Worm (Caenorhabditis elegans): Measurements from ENCODE around the gene cgt-1.

cgt-1 gene

ce11 chrV:15873762-15874161 lies 14.9 kb downstream of the cgt-1 start:
- TF ChIP-seq lin-11 (tag; optimal IDR thresholded peaks at IDR 0.05) (peak; percentile 80), fos-1 (tag; optimal IDR thresholded peaks at IDR 0.05) (peak; percentile 65), nhr-237 (tag; optimal IDR thresholded peaks at IDR 0.05) (peak; percentile 5), elt-3 (tag; optimal IDR thresholded peaks at IDR 0.05) (no peak), ceh-82 (tag; optimal IDR thresholded peaks at IDR 0.05) (peak; percentile 71), F13H6.1 (tag; optimal IDR thresholded peaks at IDR 0.05) (peak; percentile 70), sma-9 (GFP tag; optimal IDR thresholded peaks at IDR 0.05) (peak; percentile 85), sma-9 (tag; optimal IDR thresholded peaks at IDR 0.05) (no peak), crh-2 (tag; optimal IDR thresholded peaks at IDR 0.05) (peak; percentile 62), nhr-21 (tag; optimal IDR thresholded peaks at IDR 0.05) (peak; percentile 73), nhr-129 (tag; optimal IDR thresholded peaks at IDR 0.05) (peak; percentile 83), elt-1 (tag; optimal IDR thresholded peaks at IDR 0.05) (no peak), nhr-6 (tag; optimal IDR thresholded peaks at IDR 0.05) (peak; percentile 29), sma-3 (GFP tag; optimal IDR thresholded peaks at IDR 0.05) (peak; percentile 39), C34F6.9 (tag; optimal IDR thresholded peaks at IDR 0.05) (peak; percentile 46), dmd-4 (tag; optimal IDR thresholded peaks at IDR 0.05) (no peak), blmp-1 (tag; optimal IDR thresholded peaks at IDR 0.05; ENCODE audit: insufficient read depth) (peak; percentile 8), nhr-25 (tag; optimal IDR thresholded peaks at IDR 0.05) (no peak), mdl-1 (tag; optimal IDR thresholded peaks at IDR 0.05) (no peak), ZK546.5 (tag; optimal IDR thresholded peaks at IDR 0.05) (no peak), lin-39 (tag; optimal IDR thresholded peaks at IDR 0.05) (no peak), egl-27 (tag; optimal IDR thresholded peaks at IDR 0.05) (peak; percentile 37), Y55F3AM.14 (GFP tag; optimal IDR thresholded peaks at IDR 0.05) (peak; percentile 90), alr-1 (tag; optimal IDR thresholded peaks at IDR 0.05) (no peak), snpc-4 (tag; optimal IDR thresholded peaks at IDR 0.05) (peak; percentile 66), gmeb-1 (tag; optimal IDR thresholded peaks at IDR 0.05) (peak; percentile 68), unc-55 (GFP tag; optimal IDR thresholded peaks at IDR 0.05) (peak; percentile 78), lin-13 (GFP tag; optimal IDR thresholded peaks at IDR 0.05) (peak; percentile 66), lsy-2 (tag; optimal IDR thresholded peaks at IDR 0.05) (peak in 1 of 2 experiments; percentile 51)

- TF ChIP-seq ztf-4 (tag; optimal IDR thresholded peaks at IDR 0.05): no peak
- no peak for TF ChIP-seq peb-1 (tag; optimal IDR thresholded peaks at IDR 0.05)
- no peak for TF ChIP-seq ceh-16 (tag; optimal IDR thresholded peaks at IDR 0.05)
- no peak for TF ChIP-seq nhr-23 (tag; optimal IDR thresholded peaks at IDR 0.05)
- TF ChIP-seq blmp-1 (tag; optimal IDR thresholded peaks at IDR 0.05; ENCODE audit: insufficient read depth): no peak
Measured at ce11 chrV:15872273-15872672, 16.4 kb downstream of the cgt-1 start, which contains the start of gene str-56. Gene str-56, plus strand, starts transcription at chrV:15872573.

DNA sequence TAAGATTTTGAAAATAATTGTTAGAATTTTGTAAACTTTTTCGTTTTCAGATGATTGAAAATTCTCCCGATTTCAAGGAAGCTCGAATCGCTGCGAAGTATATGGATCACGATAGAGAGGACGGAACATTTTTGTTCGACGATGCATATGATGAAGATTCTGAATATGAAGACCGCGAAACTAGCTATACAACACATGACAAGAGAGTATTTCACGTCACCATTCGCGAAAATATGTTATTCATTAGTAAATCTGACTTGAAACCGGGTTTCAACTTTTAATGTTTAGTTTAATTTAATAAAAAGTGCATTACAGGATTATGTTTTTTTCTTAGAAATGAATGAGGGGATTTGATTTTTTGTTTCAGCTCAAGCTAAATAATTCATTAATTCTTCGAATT lies 18.3 kb downstream of the cgt-1 start, which contains the start of gene str-57:
Gene str-57, plus strand, starts transcription at position 301 of the 400 bp plus-strand sequence.
- no peak for TF ChIP-seq nhr-21 (tag; optimal IDR thresholded peaks at IDR 0.05)
- no peak for TF ChIP-seq egl-27 (tag; optimal IDR thresholded peaks at IDR 0.05)
- no peak for TF ChIP-seq nhr-10 (tag; optimal IDR thresholded peaks at IDR 0.05)
- TF ChIP-seq ceh-82 (tag; optimal IDR thresholded peaks at IDR 0.05): no peak
- no peak for TF ChIP-seq C34F6.9 (tag; optimal IDR thresholded peaks at IDR 0.05)
- TF ChIP-seq nhr-6 (tag; optimal IDR thresholded peaks at IDR 0.05): no peak
- TF ChIP-seq unc-62 (GFP tag; optimal IDR thresholded peaks at IDR 0.05): no peak
- TF ChIP-seq nhr-25 (tag; optimal IDR thresholded peaks at IDR 0.05): no peak
- TF ChIP-seq nhr-12 (tag; optimal IDR thresholded peaks at IDR 0.05): no peak
- no peak for TF ChIP-seq sma-3 (GFP tag; optimal IDR thresholded peaks at IDR 0.05)
- no peak for TF ChIP-seq elt-1 (tag; optimal IDR thresholded peaks at IDR 0.05)
- no peak for TF ChIP-seq R02D3.7 (tag; optimal IDR thresholded peaks at IDR 0.05)
- TF ChIP-seq skn-1 (tag; optimal IDR thresholded peaks at IDR 0.05): no peak
- no peak for TF ChIP-seq ZK546.5 (tag; optimal IDR thresholded peaks at IDR 0.05)

DNA sequence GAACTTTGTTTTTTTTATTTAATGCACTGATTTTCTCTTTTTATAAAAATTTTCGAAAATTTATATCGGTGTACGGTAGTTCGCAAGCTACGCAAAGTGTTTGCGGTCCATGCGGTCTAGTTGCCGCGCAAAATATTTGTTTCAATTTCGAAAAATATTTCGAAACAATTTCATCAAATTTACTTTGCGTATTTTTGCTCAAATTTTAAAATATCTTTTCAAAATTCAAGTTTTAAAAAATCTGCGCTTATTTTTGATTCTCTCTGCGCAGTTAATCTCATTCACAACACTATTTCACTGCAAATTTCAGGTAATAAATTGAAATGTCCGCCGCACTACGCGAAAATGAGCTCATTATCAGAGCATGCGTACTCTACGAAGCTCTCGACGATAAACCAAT lies 21.3 kb downstream of the cgt-1 start, which contains the start of gene fbxa-197:
Gene fbxa-197, plus strand, starts transcription at position 301 of the 400 bp plus-strand sequence.
- TF ChIP-seq Y55F3AM.14 (GFP tag; optimal IDR thresholded peaks at IDR 0.05) (no peak), lin-39 (tag; optimal IDR thresholded peaks at IDR 0.05) (no peak), lin-13 (GFP tag; optimal IDR thresholded peaks at IDR 0.05) (no peak), nhr-77 (tag; optimal IDR thresholded peaks at IDR 0.05) (no peak), sma-3 (GFP tag; optimal IDR thresholded peaks at IDR 0.05) (no peak), unc-55 (GFP tag; optimal IDR thresholded peaks at IDR 0.05) (no peak), nhr-6 (tag; optimal IDR thresholded peaks at IDR 0.05) (no peak)
